Fruit fly (Drosophila melanogaster): ENCODE measurements around the gene CG6171.

The CG6171 gene

DNA sequence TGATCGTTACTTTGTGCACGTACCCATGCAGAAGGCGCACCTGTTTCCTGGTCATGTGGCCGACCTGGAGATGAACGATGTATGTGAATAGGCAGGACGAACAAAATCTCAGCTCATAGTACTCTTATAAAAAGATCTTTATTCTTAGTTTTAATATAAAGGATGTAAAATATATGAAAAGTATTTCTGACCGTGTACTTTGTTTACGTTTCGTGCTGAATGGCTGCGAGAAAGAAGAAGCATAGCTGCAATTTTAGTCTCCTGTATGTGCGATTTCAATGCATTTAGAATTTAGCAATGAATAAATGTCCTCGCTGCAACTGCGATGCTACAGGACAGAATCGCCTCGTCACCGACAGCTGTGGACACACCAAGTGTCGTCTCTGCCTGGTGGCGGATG, 15.8 kb downstream of the CG6171 start, which contains the start of the genes CG42726 and CG42727 (continued):
- TF ChIP-seq sc (optimal IDR thresholded peaks at IDR 0.05) (no peak), sc (GFP tag; optimal IDR thresholded peaks at IDR 0.05) (no peak), CG10366 (GFP tag; IDR thresholded peaks at IDR 0.05) (peak; percentile 40; the same call in 1 of the 2 replicates), Dfd (GFP tag; optimal IDR thresholded peaks at IDR 0.05) (no peak), wor (GFP tag; IDR thresholded peaks at IDR 0.05) (no peak), CG15514 (GFP tag; optimal IDR thresholded peaks at IDR 0.05) (no peak), CG15696 (tag; optimal IDR thresholded peaks at IDR 0.05) (peak; percentile 1), ash1 (GFP tag; optimal IDR thresholded peaks at IDR 0.05) (no peak), sob (GFP tag; IDR thresholded peaks at IDR 0.05) (0 out of 2 replicates have a peak, but pooled peaks have one; percentile 42), CG12155 (GFP tag; optimal IDR thresholded peaks at IDR 0.05) (peak; percentile 20), p53 (GFP tag; optimal IDR thresholded peaks at IDR 0.05) (no peak), pb (GFP tag; optimal IDR thresholded peaks at IDR 0.05) (no peak), Nf-YB (GFP tag; optimal IDR thresholded peaks at IDR 0.05) (no peak), yki (optimal IDR thresholded peaks at IDR 0.05) (no peak), CG1647 (GFP tag; optimal IDR thresholded peaks at IDR 0.05) (peak; percentile 1), CG11093 (GFP tag; IDR thresholded peaks at IDR 0.05) (no peak), CG13296 (GFP tag; optimal IDR thresholded peaks at IDR 0.05) (no peak), Mrtf (GFP tag; IDR thresholded peaks at IDR 0.05) (0 out of 3 replicates have a peak, but pooled peaks have one; percentile 12), CG3065 (GFP tag; optimal IDR thresholded peaks at IDR 0.05) (no peak), h (optimal IDR thresholded peaks at IDR 0.05) (no peak), BtbVII (GFP tag; optimal IDR thresholded peaks at IDR 0.05) (no peak), bcd (GFP tag; optimal IDR thresholded peaks at IDR 0.05) (no peak), CG14965 (GFP tag; optimal IDR thresholded peaks at IDR 0.05; ENCODE audit: borderline replicate concordance) (no peak), CG14050 (GFP tag; IDR thresholded peaks at IDR 0.05) (no peak), Side (GFP tag; optimal IDR thresholded peaks at IDR 0.05) (no peak), corto (GFP tag; optimal IDR thresholded peaks at IDR 0.05) (no peak), CG12942 (GFP tag; optimal IDR thresholded peaks at IDR 0.05) (no peak), klu (GFP tag; IDR thresholded peaks at IDR 0.05) (no peak), Six4 (GFP tag; optimal IDR thresholded peaks at IDR 0.05) (no peak), CG13624 (GFP tag; optimal IDR thresholded peaks at IDR 0.05) (no peak), Hr3 (GFP tag; optimal IDR thresholded peaks at IDR 0.05) (no peak)

DNA sequence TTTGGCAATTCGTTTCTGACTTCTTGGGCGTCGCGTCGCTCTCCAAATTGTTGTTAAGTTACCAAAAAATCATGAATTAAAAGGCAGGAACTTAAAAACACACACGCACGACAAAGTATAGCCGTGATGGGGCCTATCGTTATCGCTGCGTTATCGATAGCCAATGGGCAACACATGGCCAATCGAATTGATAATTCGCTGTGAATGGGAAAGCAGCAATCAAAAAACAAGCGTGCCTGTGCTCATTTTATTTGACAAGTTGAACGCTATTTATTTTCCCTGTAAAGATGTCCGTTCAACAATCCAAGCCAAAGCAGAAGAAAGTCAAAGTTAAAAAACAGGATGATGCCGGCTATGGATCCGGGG, 17.7 kb downstream of the CG6171 start, which contains the start of the genes Surf4 and CG31301:
Gene Surf4, minus strand, starts transcription at position 159 of the 366 bp plus-strand sequence.
Gene CG31301, plus strand, starts transcription at position 188 of the 366 bp plus-strand sequence.
- TF ChIP-seq CG32772 (GFP tag; IDR thresholded peaks at IDR 0.05), result no peak
- TF ChIP-seq CG17829 (tag; optimal IDR thresholded peaks at IDR 0.05), result no peak
- TF ChIP-seq MESR4 (GFP tag; optimal IDR thresholded peaks at IDR 0.05), result peak; percentile 77
- TF ChIP-seq CG1603 (tag; optimal IDR thresholded peaks at IDR 0.05), result peak; percentile 66
- no peak for TF ChIP-seq CG6813 (GFP tag; optimal IDR thresholded peaks at IDR 0.05)
- TF ChIP-seq YL-1 (GFP tag; optimal IDR thresholded peaks at IDR 0.05), result peak; percentile 61
- TF ChIP-seq CkIIα-i1 (GFP tag; IDR thresholded peaks at IDR 0.05), result no peak
- TF ChIP-seq Rx (GFP tag; IDR thresholded peaks at IDR 0.05), result no peak
- no peak for TF ChIP-seq CrebB (tag; optimal IDR thresholded peaks at IDR 0.05)
- no peak for TF ChIP-seq gt (GFP tag; IDR thresholded peaks at IDR 0.05)
- no peak for TF ChIP-seq gfzf (GFP tag; optimal IDR thresholded peaks at IDR 0.05)
- TF ChIP-seq Camta (GFP tag; optimal IDR thresholded peaks at IDR 0.05), result no peak
- peak; percentile 59 for TF ChIP-seq unc-4 (GFP tag; IDR thresholded peaks at IDR 0.05; ENCODE audit: partially characterized antibody)
- TF ChIP-seq exex (tag; optimal IDR thresholded peaks at IDR 0.05), result no peak
- no peak for TF ChIP-seq CG3838 (GFP tag; optimal IDR thresholded peaks at IDR 0.05)
- TF ChIP-seq GATAe (GFP tag; conservative IDR thresholded peaks at IDR 0.05), result no peak
- TF ChIP-seq PHDP (tag; optimal IDR thresholded peaks at IDR 0.05), result peak; percentile 7
- TF ChIP-seq CG13287 (GFP tag; IDR thresholded peaks at IDR 0.05; ENCODE audit: partially characterized antibody), result peak; percentile 71
- TF ChIP-seq fd102C (GFP tag; optimal IDR thresholded peaks at IDR 0.05), result no peak
- TF ChIP-seq onecut (GFP tag; IDR thresholded peaks at IDR 0.05), result 0 out of 2 replicates have a peak, but pooled peaks have one; percentile 10
- no peak for TF ChIP-seq D (optimal IDR thresholded peaks at IDR 0.05)
- TF ChIP-seq D (GFP tag; optimal IDR thresholded peaks at IDR 0.05), result no peak
- peak; percentile 17; the same call in 1 of the 3 replicates for TF ChIP-seq CG34422 (GFP tag; IDR thresholded peaks at IDR 0.05)
- no peak for TF ChIP-seq CG8478 (optimal IDR thresholded peaks at IDR 0.05)

Data from whole organism, embryonic.